Worm (Caenorhabditis elegans) whole organism, L4 larva: ENCODE measurements around the gene hdl-1.

Experiments used
- F10B5.3 ChIP-seq: sonication (generic microtip); optimal IDR thresholded peaks from 2 replicates; lab custom pipeline; 2016; ENCODE audit warnings: mild to moderate bottlenecking, missing genetic modification characterization, missing compliant biosample characterization
- F26F4.8 ChIP-seq: fragments of 200-800 bp; sonication (Bioruptor generic); conservative IDR thresholded peaks from 2 replicates; pipeline ENCODE4 v1.3.6; 2022; ENCODE audit warnings: missing genetic modification characterization, missing compliant biosample characterization
- T20F7.1 ChIP-seq: fragments of 200-800 bp; sonication (Bioruptor generic); optimal IDR thresholded peaks from 2 replicates; lab custom pipeline; 2018; ENCODE audit warnings: mild to moderate bottlenecking, missing genetic modification characterization, missing compliant biosample characterization
- ZK337.2 ChIP-seq: fragments of 200-800 bp; sonication (Bioruptor generic); IDR thresholded peaks from 2 replicates; pipeline ENCODE4 v1.3.6; 2022; ENCODE audit warnings: missing genetic modification reagents, missing genetic modification characterization, missing compliant biosample characterization
- aha-1 ChIP-seq: fragments of 150-350 bp; peaks from one replicate; lab custom pipeline; 2014; ENCODE audit warnings: missing biosample characterization, missing genetic modification characterization
- aly-2 ChIP-seq: sonication (generic microtip); optimal IDR thresholded peaks from 2 replicates; lab custom pipeline; 2018; ENCODE audit warnings: missing biosample characterization, missing genetic modification characterization
- ceh-44 ChIP-seq: fragments of 200-800 bp; sonication (Bioruptor generic); IDR thresholded peaks from 2 replicates; pipeline ENCODE4 v1.3.6; 2022; ENCODE audit warnings: missing genetic modification reagents, missing genetic modification characterization, missing compliant biosample characterization
- ceh-62 ChIP-seq: sonication (generic microtip); optimal IDR thresholded peaks from 2 replicates; lab custom pipeline; 2017; ENCODE audit warnings: missing biosample characterization, missing genetic modification characterization
- daf-19 ChIP-seq: fragments of 200-800 bp; sonication (Bioruptor generic); conservative IDR thresholded peaks from 2 replicates; pipeline ENCODE4 v1.3.6; 2022; ENCODE audit warnings: missing genetic modification characterization, missing compliant biosample characterization
- dmd-8 ChIP-seq: fragments of 200-800 bp; sonication (Bioruptor generic); IDR thresholded peaks from 2 replicates; pipeline ENCODE4 v1.3.6; 2022; ENCODE audit warnings: missing genetic modification characterization, missing compliant biosample characterization
- dmd-9 ChIP-seq: fragments of 200-800 bp; sonication (Bioruptor generic); IDR thresholded peaks from 2 replicates; pipeline ENCODE4 v1.3.6; 2022; ENCODE audit warnings: missing genetic modification reagents, missing genetic modification characterization, missing compliant biosample characterization
- dve-1 ChIP-seq: sonication (generic microtip); optimal IDR thresholded peaks from 2 replicates; lab custom pipeline; 2017; ENCODE audit warnings: antibody characterized with exemption, mild to moderate bottlenecking, missing genetic modification characterization, missing compliant biosample characterization; ENCODE audit not compliant: insufficient read depth
- egl-43 ChIP-seq: fragments of 200-800 bp; sonication (Bioruptor generic); IDR thresholded peaks from 2 replicates; pipeline ENCODE4 v1.3.6; 2022; ENCODE audit warnings: missing genetic modification reagents, missing genetic modification characterization, missing compliant biosample characterization
- fkh-10 ChIP-seq: fragments of 150-350 bp; optimal IDR thresholded peaks from 2 replicates; lab custom pipeline; 2014; ENCODE audit warnings: missing biosample characterization, missing genetic modification reagents, missing genetic modification characterization
- hmg-1.1 ChIP-seq: fragments of 200-800 bp; sonication (Bioruptor generic); IDR thresholded peaks from 2 replicates; pipeline ENCODE4 v1.3.6; 2022; ENCODE audit warnings: missing genetic modification reagents, missing genetic modification characterization, missing compliant biosample characterization
- jun-1 ChIP-seq: fragments of 150-350 bp; optimal IDR thresholded peaks from 2 replicates; lab custom pipeline; 2014; ENCODE audit warnings: missing biosample characterization, missing genetic modification reagents, missing genetic modification characterization
- lin-29 ChIP-seq: fragments of 200-800 bp; sonication (Bioruptor generic); IDR thresholded peaks from 2 replicates; pipeline ENCODE4 v1.3.6; 2022; ENCODE audit warnings: missing genetic modification reagents, missing genetic modification characterization, missing compliant biosample characterization
- madf-5 ChIP-seq, 2 experiments: fragments of 200-800 bp; sonication (Bioruptor generic); IDR thresholded peaks; 2 replicates each; pipeline ENCODE4 v1.3.6; 2022; ENCODE audit warnings: missing compliant biosample characterization in 2 of 2, missing genetic modification characterization in 2 of 2
- mdl-1 ChIP-seq, 2 experiments: fragments of 150-350 bp in 1 of 2; sonication (generic microtip) in 1 of 2; optimal IDR thresholded peaks; 2 replicates each; lab custom pipeline; 2014 to 2017; ENCODE audit warnings: missing biosample characterization in 2 of 2, missing genetic modification characterization in 2 of 2
- nhr-10 ChIP-seq: fragments of 150-350 bp; optimal IDR thresholded peaks from 2 replicates; lab custom pipeline; 2014; ENCODE audit warnings: missing biosample characterization, missing genetic modification characterization
- nhr-11 ChIP-seq: fragments of 150-350 bp; optimal IDR thresholded peaks from 2 replicates; lab custom pipeline; 2014; ENCODE audit warnings: missing biosample characterization, missing genetic modification characterization
- nhr-25 ChIP-seq: sonication (generic microtip); optimal IDR thresholded peaks from 2 replicates; lab custom pipeline; 2017; ENCODE audit warnings: missing genetic modification characterization, mild to moderate bottlenecking, missing compliant biosample characterization, antibody characterized with exemption, moderate library complexity, borderline replicate concordance; ENCODE audit not compliant: insufficient read depth
- nhr-28 ChIP-seq: fragments of 150-350 bp; optimal IDR thresholded peaks from 2 replicates; lab custom pipeline; 2014; ENCODE audit warnings: missing biosample characterization, missing genetic modification characterization
- nhr-41 ChIP-seq: fragments of 200-800 bp; sonication (Bioruptor generic); IDR thresholded peaks from 2 replicates; pipeline ENCODE4 v1.3.6; 2022; ENCODE audit warnings: missing genetic modification reagents, missing genetic modification characterization, missing compliant biosample characterization
- nhr-48 ChIP-seq: sonication (generic microtip); optimal IDR thresholded peaks from 2 replicates; lab custom pipeline; 2016; ENCODE audit warnings: mild to moderate bottlenecking, missing genetic modification characterization, missing compliant biosample characterization
- pha-4 ChIP-seq, 2 experiments: fragments of 150-350 bp in 1 of 2; fragments of 200-800 bp in 1 of 2; sonication (Bioruptor generic) in 1 of 2; IDR thresholded peaks in 1 of 2; optimal IDR thresholded peaks in 1 of 2; 2 replicates each; pipeline versions ENCODE4 v1.3.6 to Lab custom; 2014 to 2022; ENCODE audit warnings: missing genetic modification characterization in 2 of 2, missing genetic modification reagents in 2 of 2, missing biosample characterization in 1 of 2, missing compliant biosample characterization in 1 of 2
- rbr-2 ChIP-seq: sonication (generic microtip); optimal IDR thresholded peaks from 2 replicates; lab custom pipeline; 2016; ENCODE audit warnings: missing genotype, missing genetic modification characterization, missing compliant biosample characterization
- saeg-2 ChIP-seq: fragments of 200-800 bp; sonication (Bioruptor generic); IDR thresholded peaks from 2 replicates; pipeline ENCODE4 v1.3.6; 2022; ENCODE audit warnings: missing genetic modification reagents, missing genetic modification characterization, missing compliant biosample characterization
- set-16 ChIP-seq: fragments of 200-800 bp; sonication (Bioruptor generic); IDR thresholded peaks from 2 replicates; pipeline ENCODE4 v1.3.6; 2022; ENCODE audit warnings: missing genetic modification reagents, missing genetic modification characterization, missing compliant biosample characterization
- snpc-1.2 ChIP-seq: fragments of 200-800 bp; sonication (Bioruptor generic); IDR thresholded peaks from 2 replicates; pipeline ENCODE4 v1.3.6; 2022; ENCODE audit warnings: missing genetic modification reagents, missing genetic modification characterization, missing compliant biosample characterization
- spr-3 ChIP-seq: fragments of 200-800 bp; sonication (Bioruptor generic); optimal IDR thresholded peaks from 2 replicates; lab custom pipeline; 2018; ENCODE audit warnings: mild to moderate bottlenecking, missing genetic modification characterization, missing compliant biosample characterization
- unc-62 ChIP-seq, 3 experiments: fragments of 150-350 bp in 1 of 3; sonication (generic microtip); optimal IDR thresholded peaks in 2 of 3; peaks in 1 of 3; 1 replicate in 1 of 3; 2 replicates in 2 of 3; lab custom pipeline; 2014 to 2017; ENCODE audit warnings: missing biosample characterization in 3 of 3, missing genetic modification characterization in 3 of 3, missing genetic modification reagents in 3 of 3, missing genotype in 1 of 3
- ztf-11 ChIP-seq: fragments of 150-350 bp; optimal IDR thresholded peaks from 2 replicates; lab custom pipeline; 2014; ENCODE audit warnings: missing biosample characterization, missing genetic modification characterization

Gene hdl-1

ce11 chrIV:11928388-11928787, 21.2 kb downstream of the hdl-1 start (continued):
- TF ChIP-seq lin-29 (GFP tag; lab: Robert Waterston, UW) (no peak), hmg-1.1 (GFP tag; lab: Robert Waterston, UW) (peak; percentile 68), nhr-10 (tag; lab: Kevin White, UChicago) (no peak), dmd-9 (no peak), ZK337.2 (GFP tag; lab: Robert Waterston, UW) (peak; percentile 47; the same call in 1 of the 2 replicates), madf-5 (GFP tag; IDR thresholded peaks at IDR 0.05; lab: Robert Waterston, UW) (no peak), ceh-44 (GFP tag; lab: Robert Waterston, UW) (peak; percentile 69; the same call in 1 of the 2 replicates), egl-43 (GFP tag; lab: Robert Waterston, UW) (peak; percentile 87), F10B5.3 (tag; lab: Kevin White, UChicago) (no peak), spr-3 (GFP tag; lab: Kevin White, UChicago) (no peak), set-16 (no peak; the same call in 1 of the 2 replicates), dve-1 (tag; lab: Kevin White, UChicago) (peak; percentile 31), ceh-62 (tag; lab: Kevin White, UChicago) (no peak), rbr-2 (peak; percentile 45), T20F7.1 (GFP tag; lab: Kevin White, UChicago) (no peak), dmd-8 (GFP tag; lab: Robert Waterston, UW) (peak; percentile 87; the same call in 1 of the 2 replicates), nhr-11 (no peak), fkh-10 (GFP tag; lab: Kevin White, UChicago) (no peak), unc-62 (GFP tag; optimal IDR thresholded peaks at IDR 0.05 in 1 of 2; lab: Kevin White, UChicago) (no peak), unc-62 (tag; optimal IDR thresholded peaks at IDR 0.05; lab: Kevin White, UChicago) (no peak), nhr-28 (tag; lab: Kevin White, UChicago) (peak; percentile 40), nhr-48 (tag; lab: Kevin White, UChicago) (peak; percentile 6), F26F4.8 (GFP tag; lab: Robert Waterston, UW) (peak; percentile 59; the same call in 1 of the 2 replicates), ztf-11 (tag; lab: Kevin White, UChicago) (no peak), jun-1 (tag; lab: Kevin White, UChicago) (no peak), daf-19 (GFP tag; lab: Robert Waterston, UW) (no peak), nhr-25 (tag; lab: Kevin White, UChicago) (no peak)

- TF ChIP-seq aha-1 (peak; percentile 63), aly-2 (no peak)
Observed at ce11 chrIV:11925346-11926075, 24.1 kb downstream of the hdl-1 start, which contains the start of the genes srlf-33 and srlf-32. TSS of gene srlf-33 (minus strand) at chrIV:11925446. TSS of gene srlf-32 (plus strand) at chrIV:11926025.

ce11 chrIV:11924092-11924491, 25.5 kb downstream of the hdl-1 start:
- TF ChIP-seq aha-1 (peak; percentile 82), unc-62 (GFP tag; optimal IDR thresholded peaks at IDR 0.05 in 1 of 2; lab: Kevin White, UChicago) (peak in 1 of 2 experiments; percentile 62), unc-62 (tag; optimal IDR thresholded peaks at IDR 0.05; lab: Kevin White, UChicago) (no peak), mdl-1 (tag; optimal IDR thresholded peaks at IDR 0.05; lab: Kevin White, UChicago) (no peak), nhr-25 (tag; lab: Kevin White, UChicago) (peak; percentile 31)

ce11 chrIV:11923074-11923473, 26.5 kb downstream of the hdl-1 start, which contains the start of gene srlf-31:
TSS of gene srlf-31 (minus strand) at chrIV:11923174.
- TF ChIP-seq nhr-41 (GFP tag; lab: Robert Waterston, UW), result no peak
- no peak for TF ChIP-seq pha-4 (GFP tag; IDR thresholded peaks at IDR 0.05; lab: Robert Waterston, UW)
- TF ChIP-seq pha-4 (tag; optimal IDR thresholded peaks at IDR 0.05; lab: Kevin White, UChicago), result no peak
- TF ChIP-seq snpc-1.2 (GFP tag; lab: Robert Waterston, UW), result no peak
- TF ChIP-seq saeg-2 (GFP tag; lab: Robert Waterston, UW), result no peak
- no peak for TF ChIP-seq F10B5.3 (tag; lab: Kevin White, UChicago)
